Worm (Caenorhabditis elegans): ENCODE data around the gene ifta-1.

Gene ifta-1

DNA sequence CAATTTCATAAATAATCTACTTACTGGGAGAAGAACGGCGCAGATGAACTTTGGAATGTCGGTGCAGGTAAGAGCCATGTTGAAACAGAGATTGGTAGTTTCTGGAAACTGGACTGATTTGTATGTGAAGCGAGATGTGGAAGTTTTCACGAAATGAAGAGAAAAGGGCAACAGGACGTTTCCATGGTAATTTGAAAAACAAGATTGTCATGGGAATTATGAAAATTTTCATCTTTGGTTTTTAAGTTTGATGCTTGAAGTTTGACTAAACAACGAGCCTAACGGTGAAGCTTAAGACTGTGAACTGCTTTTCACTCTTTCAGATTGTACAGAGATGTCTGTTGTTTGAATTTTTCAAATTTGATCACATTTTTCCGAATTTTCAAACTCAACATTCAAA lies 40.3 kb downstream of the ifta-1 start, which contains the start of gene T23F2.3:
Gene T23F2.3 (minus strand): TSS at position 101 of the 400 bp plus-strand sequence.
- TF ChIP-seq F16B12.6 (tag; optimal IDR thresholded peaks at IDR 0.05) (no peak), zip-4 (GFP tag; optimal IDR thresholded peaks at IDR 0.05) (no peak), ceh-8 (GFP tag; optimal IDR thresholded peaks at IDR 0.05) (no peak), mab-9 (GFP tag; IDR thresholded peaks at IDR 0.05) (no peak), tlp-1 (tag; optimal IDR thresholded peaks at IDR 0.05) (no peak), pax-3 (tag; optimal IDR thresholded peaks at IDR 0.05) (no peak), C04F5.9 (tag; optimal IDR thresholded peaks at IDR 0.05) (no peak), nhr-85 (tag) (no peak), mep-1 (tag; optimal IDR thresholded peaks at IDR 0.05) (no peak), ztf-4 (tag; optimal IDR thresholded peaks at IDR 0.05) (no peak), xbp-1 (tag; optimal IDR thresholded peaks at IDR 0.05) (no peak), rnt-1 (tag; optimal IDR thresholded peaks at IDR 0.05) (no peak), ceh-63 (GFP tag; optimal IDR thresholded peaks at IDR 0.05) (no peak), elt-2 (tag; optimal IDR thresholded peaks at IDR 0.05) (no peak), skn-1 (tag; optimal IDR thresholded peaks at IDR 0.05) (no peak), vab-15 (tag; optimal IDR thresholded peaks at IDR 0.05) (no peak), mef-2 (tag; optimal IDR thresholded peaks at IDR 0.05) (no peak), ceh-82 (tag; optimal IDR thresholded peaks at IDR 0.05) (no peak)

DNA sequence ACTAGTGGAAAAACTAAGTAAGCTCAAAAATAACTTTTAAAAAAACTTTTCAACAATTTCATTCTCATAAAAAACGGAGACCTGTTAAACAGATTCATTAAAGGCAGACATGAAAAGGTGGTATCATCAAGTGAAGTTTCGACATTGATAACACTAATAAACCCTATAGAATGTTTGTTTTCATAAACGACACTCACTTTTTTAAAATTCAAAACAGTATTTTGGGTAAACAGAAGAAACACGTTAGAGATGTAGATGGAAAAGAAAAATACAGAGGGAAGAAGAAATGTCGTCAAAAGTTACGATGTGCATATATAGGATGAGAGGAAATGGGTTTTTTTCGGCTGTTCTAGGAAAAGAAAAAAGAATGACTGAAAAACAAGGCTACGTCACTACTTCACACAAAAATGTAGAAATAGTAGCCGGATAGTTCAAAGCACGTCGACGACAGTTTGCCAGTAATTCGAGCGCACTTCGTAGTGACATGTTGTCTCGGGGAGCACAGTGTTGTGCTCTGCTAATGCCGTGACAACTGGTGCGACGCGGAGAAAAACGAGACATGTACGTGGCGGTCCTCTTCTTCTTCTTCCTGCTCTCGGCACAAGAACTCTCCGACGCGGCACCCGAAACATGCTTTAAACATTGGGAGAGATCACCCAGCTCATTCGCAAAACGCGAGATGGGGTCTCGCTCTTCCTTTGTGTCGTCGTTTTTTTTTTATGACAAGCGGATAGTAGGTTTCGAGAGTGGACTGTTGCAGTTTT lies 43.3 kb downstream of the ifta-1 start:
- TF ChIP-seq nhr-71 (tag; optimal IDR thresholded peaks at IDR 0.05) (peak; percentile 17), lin-14 (GFP tag; optimal IDR thresholded peaks at IDR 0.05) (peak; percentile 43), swsn-7 (tag; optimal IDR thresholded peaks at IDR 0.05) (no peak), rnt-1 (tag; optimal IDR thresholded peaks at IDR 0.05) (peak; percentile 24)

DNA sequence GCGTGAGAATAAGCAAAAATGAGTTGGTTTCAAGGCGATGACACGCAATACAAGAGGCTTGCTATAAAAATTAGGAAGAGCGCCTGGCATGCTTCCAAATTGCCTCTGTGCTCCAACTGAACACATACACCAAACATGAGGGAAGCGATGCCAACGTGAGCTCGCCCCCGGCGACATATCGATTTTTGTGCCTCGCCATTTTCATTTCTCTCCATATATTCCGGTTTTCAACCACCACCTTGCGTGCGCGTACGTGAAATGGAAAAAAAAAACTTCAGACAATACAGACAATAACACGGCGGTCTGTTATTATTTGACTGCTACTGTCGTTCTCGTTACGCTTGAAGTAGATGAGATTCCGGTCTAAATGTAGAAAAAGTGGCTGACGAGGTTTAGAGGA lies 44.6 kb downstream of the ifta-1 start:
- no peak for TF ChIP-seq ceh-88 (GFP tag; IDR thresholded peaks at IDR 0.05)
- no peak for TF ChIP-seq unc-98 (GFP tag; IDR thresholded peaks at IDR 0.05)
- TF ChIP-seq nhr-237 (tag; optimal IDR thresholded peaks at IDR 0.05): no peak
- no peak for TF ChIP-seq nhr-77 (tag; optimal IDR thresholded peaks at IDR 0.05)
- TF ChIP-seq ama-1 (optimal IDR thresholded peaks at IDR 0.05): no peak
- no peak for TF ChIP-seq rnt-1 (tag; optimal IDR thresholded peaks at IDR 0.05)
- no peak for TF ChIP-seq pag-3 (tag; optimal IDR thresholded peaks at IDR 0.05; ENCODE audit: borderline replicate concordance, insufficient read depth)
- TF ChIP-seq ceh-82 (tag; optimal IDR thresholded peaks at IDR 0.05): no peak
- TF ChIP-seq zag-1 (tag; optimal IDR thresholded peaks at IDR 0.05): no peak
- TF ChIP-seq nhr-90 (tag; optimal IDR thresholded peaks at IDR 0.05; ENCODE audit: poor library complexity): no peak
- TF ChIP-seq aha-1 (tag; optimal IDR thresholded peaks at IDR 0.05): no peak
- TF ChIP-seq dpl-1 (GFP tag; optimal IDR thresholded peaks at IDR 0.05): no peak
- TF ChIP-seq nhr-85 (tag): no peak
- TF ChIP-seq zip-4 (GFP tag; optimal IDR thresholded peaks at IDR 0.05): no peak
- TF ChIP-seq nhr-71 (tag; optimal IDR thresholded peaks at IDR 0.05): no peak
- no peak for TF ChIP-seq xbp-1 (tag; optimal IDR thresholded peaks at IDR 0.05)
- no peak for TF ChIP-seq C04F5.9 (tag; optimal IDR thresholded peaks at IDR 0.05)
- TF ChIP-seq lir-3 (tag; optimal IDR thresholded peaks at IDR 0.05; ENCODE audit: poor library complexity): no peak
- TF ChIP-seq snpc-4 (tag; optimal IDR thresholded peaks at IDR 0.05): no peak
- TF ChIP-seq blmp-1 (tag; optimal IDR thresholded peaks at IDR 0.05): no peak

DNA sequence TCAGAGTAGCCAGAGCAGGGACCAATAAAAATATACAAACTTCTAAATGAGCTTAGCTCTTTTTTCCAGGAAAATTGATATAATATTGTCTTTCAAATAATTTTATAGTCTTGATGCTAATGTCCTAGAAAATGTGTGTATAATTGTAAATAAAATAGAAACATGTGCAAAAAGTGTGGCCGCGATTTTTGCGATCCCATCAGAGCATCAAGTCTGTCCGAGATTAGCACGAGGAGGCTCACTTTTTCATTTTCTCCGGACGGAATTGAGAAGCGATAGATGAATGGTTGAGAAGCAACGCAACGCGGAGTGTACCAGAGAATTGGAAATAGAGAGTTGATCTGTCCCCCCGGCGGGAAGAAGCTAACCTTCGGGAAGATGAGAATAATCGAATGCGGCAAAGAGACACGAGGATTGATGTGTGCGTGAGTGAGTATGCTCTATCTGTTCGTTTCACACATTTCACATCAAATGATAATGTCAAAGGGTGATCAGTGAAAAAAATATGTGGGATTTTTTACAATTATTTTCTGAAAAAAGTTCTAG lies 46.0 kb downstream of the ifta-1 start:
- no peak for TF ChIP-seq hlh-4 (tag; optimal IDR thresholded peaks at IDR 0.05)
- TF ChIP-seq ceh-90 (tag; optimal IDR thresholded peaks at IDR 0.05): no peak
- no peak for TF ChIP-seq mef-2 (tag; optimal IDR thresholded peaks at IDR 0.05)
- no peak for TF ChIP-seq unc-62 (GFP tag; optimal IDR thresholded peaks at IDR 0.05)
- no peak for TF ChIP-seq lir-3 (tag; optimal IDR thresholded peaks at IDR 0.05; ENCODE audit: poor library complexity)
- no peak for TF ChIP-seq unc-130 (tag; optimal IDR thresholded peaks at IDR 0.05)
- TF ChIP-seq unc-30 (tag; optimal IDR thresholded peaks at IDR 0.05): no peak
- no peak for TF ChIP-seq zag-1 (tag; optimal IDR thresholded peaks at IDR 0.05)
- TF ChIP-seq nhr-77 (tag; optimal IDR thresholded peaks at IDR 0.05): no peak
- TF ChIP-seq tlp-1 (tag; optimal IDR thresholded peaks at IDR 0.05): no peak
- peak; percentile 18 for TF ChIP-seq snu-23 (GFP tag; optimal IDR thresholded peaks at IDR 0.05)
- TF ChIP-seq elt-2 (tag; optimal IDR thresholded peaks at IDR 0.05): no peak
- TF ChIP-seq ceh-88 (GFP tag; IDR thresholded peaks at IDR 0.05): no peak
- no peak for TF ChIP-seq nhr-47 (tag; optimal IDR thresholded peaks at IDR 0.05)
- no peak for TF ChIP-seq nhr-76 (tag; optimal IDR thresholded peaks at IDR 0.05)
- TF ChIP-seq dsc-1 (tag; optimal IDR thresholded peaks at IDR 0.05): peak; percentile 92
- no peak for TF ChIP-seq hlh-17 (GFP tag; optimal IDR thresholded peaks at IDR 0.05; ENCODE audit: borderline replicate concordance)
- no peak for TF ChIP-seq efl-3 (GFP tag; optimal IDR thresholded peaks at IDR 0.05)
- peak; percentile 46 for TF ChIP-seq lin-14 (GFP tag; optimal IDR thresholded peaks at IDR 0.05)

Measured in whole organism, L1 larva.